Fruit fly (Drosophila melanogaster): ENCODE data around the gene CG10348.

dm6 chr2L:18732291-18732690, at the start of gene CG10348:
- no peak for TF ChIP-seq CG13204 (GFP tag; optimal IDR thresholded peaks at IDR 0.05)
- TF ChIP-seq D1 (tag; optimal IDR thresholded peaks at IDR 0.05) = no peak
- TF ChIP-seq CG8159 (tag; optimal IDR thresholded peaks at IDR 0.05) = no peak
- TF ChIP-seq CG4496 (GFP tag; IDR thresholded peaks at IDR 0.05) = no peak
